Worm (Caenorhabditis elegans) whole organism, early embryonic: ENCODE data around the gene usip-1.

ENCODE experiments used
- F13C5.2 ChIP-seq: sonication (generic microtip); optimal IDR thresholded peaks from 2 replicates; lab custom pipeline; 2017; ENCODE audit warnings: mild to moderate bottlenecking, missing genetic modification characterization, inconsistent platforms, missing compliant biosample characterization
- ama-1 ChIP-seq: fragments of 150-350 bp; optimal IDR thresholded peaks from 2 replicates; lab custom pipeline; 2014
- ceh-13 ChIP-seq: fragments of 200-800 bp; sonication (Bioruptor generic); optimal IDR thresholded peaks from 2 replicates; lab custom pipeline; 2018; ENCODE audit warnings: mild to moderate bottlenecking, missing genetic modification characterization, missing compliant biosample characterization
- ceh-36 ChIP-seq: sonication (generic microtip); optimal IDR thresholded peaks from 2 replicates; lab custom pipeline; 2016; ENCODE audit warnings: missing genetic modification characterization, inconsistent platforms, missing compliant biosample characterization
- ets-7 ChIP-seq: sonication (generic microtip); optimal IDR thresholded peaks from 2 replicates; lab custom pipeline; 2016; ENCODE audit warnings: missing genotype, missing genetic modification characterization, missing compliant biosample characterization
- flt-1 ChIP-seq: fragments of 200-800 bp; sonication (Bioruptor generic); IDR thresholded peaks from 2 replicates; pipeline ENCODE4 v1.3.6; 2022; ENCODE audit warnings: missing genetic modification characterization, missing compliant biosample characterization
- hmbx-1 ChIP-seq: sonication (generic microtip); optimal IDR thresholded peaks from 2 replicates; lab custom pipeline; 2016; ENCODE audit warnings: mild to moderate bottlenecking, missing genetic modification characterization, missing compliant biosample characterization
- hmg-4 ChIP-seq: fragments of 200-800 bp; sonication (Bioruptor generic); optimal IDR thresholded peaks from 2 replicates; lab custom pipeline; 2018; ENCODE audit warnings: mild to moderate bottlenecking, missing genetic modification characterization, missing compliant biosample characterization
- pes-1 ChIP-seq: fragments of 200-800 bp; sonication (Bioruptor generic); IDR thresholded peaks from 2 replicates; pipeline ENCODE4 v1.3.6; 2022; ENCODE audit warnings: missing genetic modification reagents, missing genetic modification characterization, missing compliant biosample characterization
- scrt-1 ChIP-seq: fragments of 200-800 bp; sonication (Bioruptor generic); IDR thresholded peaks from 2 replicates; pipeline ENCODE4 v1.3.6; 2022; ENCODE audit warnings: missing genetic modification characterization, missing compliant biosample characterization
- sea-1 ChIP-seq: fragments of 200-800 bp; sonication (Bioruptor generic); conservative IDR thresholded peaks from 2 replicates; pipeline ENCODE4 v1.3.6; 2022; ENCODE audit warnings: missing genetic modification characterization, missing compliant biosample characterization
- tbx-37 ChIP-seq: fragments of 200-800 bp; sonication (Bioruptor generic); conservative IDR thresholded peaks from 2 replicates; pipeline ENCODE4 v1.3.6; 2022; ENCODE audit warnings: missing genetic modification reagents, missing genetic modification characterization, missing compliant biosample characterization
- tra-4 ChIP-seq: sonication (generic microtip); optimal IDR thresholded peaks from 2 replicates; lab custom pipeline; 2017; ENCODE audit warnings: missing genetic modification characterization, missing compliant biosample characterization

DNA sequence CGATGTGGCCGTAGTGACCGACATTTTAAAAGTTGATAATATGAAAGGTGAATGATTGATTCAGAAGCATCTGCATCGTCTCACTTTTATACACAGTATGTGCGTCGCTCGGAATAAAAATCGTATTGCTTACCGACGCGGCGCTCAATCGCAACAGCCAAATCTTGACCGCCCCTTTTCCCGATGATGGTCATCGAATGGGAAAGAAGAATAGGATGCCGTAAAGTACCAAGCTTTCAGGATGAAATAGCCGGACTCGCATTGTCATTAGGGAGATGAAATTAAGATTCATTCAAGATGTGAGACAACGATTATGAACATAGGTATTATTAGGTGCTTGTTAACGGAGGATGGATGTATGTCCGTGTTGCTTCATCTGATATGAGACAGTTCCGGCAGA is 14.6 kb upstream of the usip-1 start, which contains the start of gene lon-3:
- TF ChIP-seq ceh-36 (tag; lab: Kevin White, UChicago) (no peak), pes-1 (GFP tag; lab: Robert Waterston, UW) (no peak), tra-4 (no peak), hmbx-1 (tag; lab: Kevin White, UChicago) (no peak), scrt-1 (GFP tag; lab: Robert Waterston, UW) (no peak), ama-1 (lab: Kevin White, UChicago) (no peak), flt-1 (no peak), hmg-4 (GFP tag; lab: Kevin White, UChicago) (no peak), F13C5.2 (tag; lab: Kevin White, UChicago) (no peak), sea-1 (GFP tag; lab: Robert Waterston, UW) (no peak), ets-7 (tag; lab: Kevin White, UChicago) (no peak), ceh-13 (GFP tag; lab: Kevin White, UChicago) (no peak), tbx-37 (GFP tag; lab: Robert Waterston, UW) (no peak)
